Worm (Caenorhabditis elegans) whole organism, L4/young adult: ENCODE results near the gene Y67D2.5.

Source experiments
- dao-5 ChIP-seq: sonication (generic microtip); optimal IDR thresholded peaks from 2 replicates; lab custom pipeline; 2016; ENCODE audit warnings: missing genotype, missing genetic modification characterization, moderate library complexity, missing compliant biosample characterization
- him-1 ChIP-seq: sonication (generic microtip); optimal IDR thresholded peaks from 2 replicates; lab custom pipeline; 2016; ENCODE audit warnings: missing genotype, missing genetic modification reagents, missing genetic modification characterization, missing compliant biosample characterization

DNA sequence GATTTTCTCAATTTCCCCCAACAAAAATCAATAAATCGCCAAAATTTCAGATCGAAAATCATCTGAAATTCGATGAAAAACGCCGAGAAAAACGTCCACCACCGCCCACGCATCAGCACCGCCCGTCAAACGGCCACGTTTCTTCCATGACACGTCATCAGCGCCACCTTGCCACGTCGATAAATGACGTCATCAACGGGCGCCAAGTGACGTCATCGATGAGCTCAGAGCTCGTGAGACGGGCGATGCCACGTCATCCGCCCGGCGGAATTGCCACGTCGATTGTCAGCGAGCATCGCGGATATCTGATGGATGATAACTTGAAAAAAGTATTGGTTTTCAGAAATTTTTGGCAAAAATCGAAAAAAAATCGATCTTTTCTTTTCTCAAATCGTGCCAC lies 39.0 kb upstream of the Y67D2.5 start:
- TF ChIP-seq dao-5 (tag; lab: Kevin White, UChicago): no peak
- TF ChIP-seq him-1 (tag; lab: Kevin White, UChicago): no peak
